Fruit fly (Drosophila melanogaster) whole organism, embryonic: Measurements from ENCODE around the gene Ptp10D.
A peak's percentile ranks its signal among the peaks of the same experiment; 100 is the strongest.

ENCODE experiments used
- Adf1 ChIP-seq: fragments of 200-800 bp; sonication (Bioruptor generic); IDR thresholded peaks from 2 replicates; pipeline ENCODE4 v1.3.6; 2022; ENCODE audit warnings: missing biosample characterization, missing genetic modification characterization
- Bgb ChIP-seq: fragments of 200-800 bp; sonication (Bioruptor generic); IDR thresholded peaks from 2 replicates; pipeline ENCODE4 v1.3.6; 2022; ENCODE audit warnings: missing biosample characterization, missing genetic modification characterization; ENCODE audit not compliant: partially characterized antibody
- BtbVII ChIP-seq: fragments of 200-800 bp; sonication (Bioruptor generic); optimal IDR thresholded peaks from 3 replicates; lab custom pipeline; 2017; ENCODE audit warnings: missing biosample characterization, mild to moderate bottlenecking, missing genetic modification characterization
- CG10209 ChIP-seq: fragments of 200-800 bp; sonication (Bioruptor generic); optimal IDR thresholded peaks from 3 replicates; lab custom pipeline; 2017; ENCODE audit warnings: missing biosample characterization, mild to moderate bottlenecking, missing genetic modification characterization, missing genetic modification reagents
- CG10366 ChIP-seq: fragments of 200-800 bp; sonication (Bioruptor generic); IDR thresholded peaks from 2 replicates; pipeline ENCODE4 v1.3.6; 2022; ENCODE audit warnings: missing biosample characterization, missing genetic modification characterization
- CG1233 ChIP-seq: fragments of 200-800 bp; sonication (Bioruptor generic); optimal IDR thresholded peaks from 4 replicates; lab custom pipeline; 2018; ENCODE audit warnings: missing biosample characterization, mild to moderate bottlenecking, missing genetic modification characterization
- CG12659 ChIP-seq: fragments of 200-800 bp; sonication (Bioruptor generic); optimal IDR thresholded peaks from 3 replicates; lab custom pipeline; 2017; ENCODE audit warnings: mild to moderate bottlenecking, missing biosample characterization, missing genetic modification reagents, missing genetic modification characterization
- CG16813 ChIP-seq: fragments of 200-800 bp; sonication (Bioruptor generic); IDR thresholded peaks from 3 replicates; pipeline ENCODE4 v1.3.6; 2022; ENCODE audit warnings: missing biosample characterization, missing genetic modification characterization; ENCODE audit not compliant: partially characterized antibody
- CG1792 ChIP-seq: fragments of 200-800 bp; sonication (Bioruptor generic); optimal IDR thresholded peaks from 2 replicates; lab custom pipeline; 2016; ENCODE audit warnings: missing biosample characterization, missing genetic modification characterization
- CG2678 ChIP-seq: fragments of 200-800 bp; sonication (Bioruptor generic); optimal IDR thresholded peaks from 3 replicates; lab custom pipeline; 2019; ENCODE audit warnings: missing biosample characterization, mild to moderate bottlenecking, missing genetic modification characterization, moderate library complexity
- CG30431 ChIP-seq: fragments of 200-800 bp; sonication (Bioruptor generic); optimal IDR thresholded peaks from 2 replicates; lab custom pipeline; 2017; ENCODE audit warnings: missing biosample characterization, missing genetic modification characterization
- CG31441 ChIP-seq: fragments of 200-800 bp; sonication (Bioruptor generic); IDR thresholded peaks from 2 replicates; pipeline ENCODE4 v1.3.6; 2022; ENCODE audit warnings: missing biosample characterization, missing genetic modification characterization
- CG33557 ChIP-seq: fragments of 200-800 bp; sonication (Bioruptor generic); optimal IDR thresholded peaks from 2 replicates; lab custom pipeline; 2019; ENCODE audit warnings: missing biosample characterization, mild to moderate bottlenecking, missing genetic modification characterization, moderate library complexity
- CG4328 ChIP-seq: fragments of 200-800 bp; sonication (Bioruptor generic); optimal IDR thresholded peaks from 3 replicates; lab custom pipeline; 2017; ENCODE audit warnings: missing biosample characterization, missing genetic modification reagents, missing genetic modification characterization
- CG6791 ChIP-seq: fragments of 200-800 bp; sonication (Bioruptor generic); IDR thresholded peaks from 3 replicates; pipeline ENCODE4 v1.3.6; 2022; ENCODE audit warnings: missing biosample characterization, missing genetic modification characterization; ENCODE audit not compliant: partially characterized antibody
- CG7372 ChIP-seq: fragments of 200-800 bp; sonication (Bioruptor generic); IDR thresholded peaks from 2 replicates; pipeline ENCODE4 v1.3.6; 2022; ENCODE audit warnings: missing biosample characterization, missing genetic modification characterization
- CG8281 ChIP-seq: fragments of 200-800 bp; sonication (Bioruptor generic); optimal IDR thresholded peaks from 2 replicates; lab custom pipeline; 2018; ENCODE audit warnings: missing biosample characterization, mild to moderate bottlenecking, missing genetic modification characterization, moderate library complexity
- CG8359 ChIP-seq: fragments of 200-800 bp; sonication (Bioruptor generic); optimal IDR thresholded peaks from 2 replicates; lab custom pipeline; 2017; ENCODE audit warnings: missing biosample characterization, mild to moderate bottlenecking, missing genetic modification characterization, borderline replicate concordance
- CG8478 ChIP-seq: fragments of >200 bp; optimal IDR thresholded peaks from 2 replicates; lab custom pipeline; 2018
- CG9797 ChIP-seq: fragments of 200-800 bp; sonication (Bioruptor generic); optimal IDR thresholded peaks from 3 replicates; lab custom pipeline; 2018; ENCODE audit warnings: missing biosample characterization, mild to moderate bottlenecking, missing genetic modification characterization
- Dad ChIP-seq: fragments of 200-800 bp; sonication (Bioruptor generic); optimal IDR thresholded peaks from 3 replicates; lab custom pipeline; 2016; ENCODE audit warnings: missing biosample characterization, missing genetic modification characterization
- Dbx ChIP-seq: fragments of 200-800 bp; sonication (Bioruptor generic); IDR thresholded peaks from 3 replicates; pipeline ENCODE4 v1.3.6; 2022; ENCODE audit warnings: missing biosample characterization, missing genetic modification characterization
- Dip3 ChIP-seq: fragments of 200-800 bp; sonication (Bioruptor generic); optimal IDR thresholded peaks from 3 replicates; lab custom pipeline; 2016; ENCODE audit warnings: missing biosample characterization, missing genetic modification characterization
- Doc2 ChIP-seq: fragments of 200-800 bp; sonication (Bioruptor generic); IDR thresholded peaks from 2 replicates; pipeline ENCODE4 v1.3.6; 2022; ENCODE audit warnings: missing biosample characterization, missing genetic modification characterization
- H2.0 ChIP-seq: fragments of 200-800 bp; sonication (Bioruptor generic); IDR thresholded peaks from 2 replicates; pipeline ENCODE4 v1.3.6; 2022; ENCODE audit warnings: missing biosample characterization, missing genetic modification characterization
- Hand ChIP-seq: fragments of 200-800 bp; sonication (Bioruptor generic); optimal IDR thresholded peaks from 2 replicates; lab custom pipeline; 2017; ENCODE audit warnings: mild to moderate bottlenecking, missing biosample characterization, missing genetic modification reagents, missing genetic modification characterization
- Hmx ChIP-seq: fragments of 200-800 bp; sonication (Bioruptor generic); optimal IDR thresholded peaks from 2 replicates; lab custom pipeline; 2016; ENCODE audit warnings: missing biosample characterization, missing genetic modification characterization
- Lim3 ChIP-seq: fragments of 200-800 bp; sonication (Bioruptor generic); IDR thresholded peaks from 2 replicates; pipeline ENCODE4 v1.3.6; 2022; ENCODE audit warnings: missing biosample characterization, missing genetic modification characterization
- MBD-R2 ChIP-seq: fragments of 200-800 bp; sonication (Bioruptor generic); IDR thresholded peaks from 2 replicates; pipeline ENCODE4 v1.3.6; 2022; ENCODE audit warnings: missing biosample characterization, missing genetic modification characterization
- Pdp1 ChIP-seq, 2 experiments: fragments of 200-800 bp; sonication (Bioruptor generic); optimal IDR thresholded peaks; 3 replicates each; lab custom pipeline; 2016; ENCODE audit warnings: missing biosample characterization in 2 of 2, missing genetic modification characterization in 2 of 2, mild to moderate bottlenecking in 1 of 2, moderate library complexity in 1 of 2
- Rx ChIP-seq: fragments of 200-800 bp; sonication (Bioruptor generic); IDR thresholded peaks from 2 replicates; pipeline ENCODE4 v1.3.6; 2022; ENCODE audit warnings: missing biosample characterization, missing genetic modification characterization
- bcd ChIP-seq: fragments of 200-800 bp; sonication (Bioruptor generic); optimal IDR thresholded peaks from 2 replicates; lab custom pipeline; 2017; ENCODE audit warnings: missing biosample characterization, mild to moderate bottlenecking, missing genetic modification characterization
- cas ChIP-seq: fragments of 200-800 bp; sonication (Bioruptor generic); IDR thresholded peaks from 2 replicates; pipeline ENCODE4 v1.3.6; 2022; ENCODE audit warnings: missing biosample characterization, missing genetic modification characterization
- chn ChIP-seq: fragments of 200-800 bp; sonication (Bioruptor generic); optimal IDR thresholded peaks from 2 replicates; lab custom pipeline; 2016; ENCODE audit warnings: missing biosample characterization, missing genetic modification characterization
- crp ChIP-seq, 2 experiments: fragments of 200-800 bp; sonication (Bioruptor generic); optimal IDR thresholded peaks; 2 replicates in 1 of 2; 3 replicates in 1 of 2; lab custom pipeline; 2017; ENCODE audit warnings: missing biosample characterization in 2 of 2, missing genetic modification characterization in 2 of 2, mild to moderate bottlenecking in 1 of 2, moderate library complexity in 1 of 2
- dan ChIP-seq: fragments of 200-800 bp; sonication (Bioruptor generic); IDR thresholded peaks from 2 replicates; pipeline ENCODE4 v1.3.6; 2022; ENCODE audit warnings: missing biosample characterization, missing genetic modification characterization
- gt ChIP-seq: fragments of 200-800 bp; sonication (Bioruptor generic); IDR thresholded peaks from 2 replicates; pipeline ENCODE4 v1.3.6; 2022; ENCODE audit warnings: missing biosample characterization, missing genetic modification characterization
- ken ChIP-seq: fragments of 200-800 bp; sonication (Bioruptor generic); IDR thresholded peaks from 3 replicates; pipeline ENCODE4 v1.3.6; 2022; ENCODE audit warnings: missing biosample characterization, missing genetic modification characterization
- lilli ChIP-seq: fragments of 200-800 bp; sonication (Bioruptor generic); optimal IDR thresholded peaks from 3 replicates; lab custom pipeline; 2016; ENCODE audit warnings: missing biosample characterization, missing genetic modification characterization
- nerfin-1 ChIP-seq: fragments of 200-800 bp; sonication (Bioruptor generic); optimal IDR thresholded peaks from 3 replicates; lab custom pipeline; 2019; ENCODE audit warnings: missing biosample characterization, mild to moderate bottlenecking, missing genetic modification characterization, moderate library complexity
- nmo ChIP-seq: fragments of 200-800 bp; sonication (Bioruptor generic); optimal IDR thresholded peaks from 2 replicates; lab custom pipeline; 2018; ENCODE audit warnings: missing biosample characterization, mild to moderate bottlenecking, missing genetic modification characterization, moderate library complexity
- sim ChIP-seq: fragments of 200-800 bp; sonication (Bioruptor generic); IDR thresholded peaks from 2 replicates; pipeline ENCODE4 v1.3.6; 2022; ENCODE audit warnings: missing biosample characterization, missing genetic modification characterization
- tll ChIP-seq, 2 experiments: fragments of 200-800 bp in 1 of 2; fragments of >200 bp in 1 of 2; sonication (Bioruptor generic) in 1 of 2; optimal IDR thresholded peaks; 2 replicates each; lab custom pipeline; 2017 to 2019; ENCODE audit warnings: missing biosample characterization in 2 of 2, missing genetic modification characterization in 2 of 2, mild to moderate bottlenecking in 1 of 2, moderate library complexity in 1 of 2
- ttk ChIP-seq: fragments of 200-800 bp; sonication (Bioruptor generic); IDR thresholded peaks from 2 replicates; pipeline ENCODE4 v2.1.2; 2022; ENCODE audit warnings: missing biosample characterization, missing genetic modification characterization
- wor ChIP-seq: fragments of 200-800 bp; sonication (Bioruptor generic); IDR thresholded peaks from 2 replicates; pipeline ENCODE4 v1.3.6; 2022; ENCODE audit warnings: missing biosample characterization, missing genetic modification characterization
- zen ChIP-seq: fragments of 200-800 bp; sonication (Bioruptor generic); optimal IDR thresholded peaks from 3 replicates; lab custom pipeline; 2018; ENCODE audit warnings: missing biosample characterization, mild to moderate bottlenecking, missing genetic modification characterization, moderate library complexity
- zfh1 ChIP-seq: fragments of 200-800 bp; sonication (Bioruptor generic); IDR thresholded peaks from 3 replicates; pipeline ENCODE4 v1.3.6; 2022; ENCODE audit warnings: missing biosample characterization, missing genetic modification characterization
- zfh2 ChIP-seq: fragments of 200-800 bp; sonication (Bioruptor generic); optimal IDR thresholded peaks from 2 replicates; lab custom pipeline; 2016; ENCODE audit warnings: missing biosample characterization, missing genetic modification characterization

The Ptp10D gene

dm6 chrX:11715937-11716730, 94.3 kb downstream of the Ptp10D start (continued):
- TF ChIP-seq CG10209 (peak; percentile 91), bcd (GFP tag; lab: Kevin White, UChicago) (peak; percentile 91), CG8478 (lab: Kevin White, UChicago) (no peak), nmo (peak; percentile 94), Dad (GFP tag; lab: Kevin White, UChicago) (peak; percentile 72), CG12659 (GFP tag; lab: Kevin White, UChicago) (peak; percentile 87), cas (peak; percentile 48; the same call in 1 of the 2 replicates), Pdp1 (GFP tag; optimal IDR thresholded peaks at IDR 0.05; lab: Kevin White, UChicago) (peak; percentile 72 to 82), Hmx (peak; percentile 79), zfh2 (GFP tag; lab: Kevin White, UChicago) (peak; percentile 83), sim (GFP tag; lab: Robert Waterston, UW) (0 out of 2 replicates have a peak, but pooled peaks have one; percentile 49), lilli (GFP tag; lab: Kevin White, UChicago) (peak; percentile 83), CG9797 (no peak), CG1233 (GFP tag; lab: Kevin White, UChicago) (peak; percentile 86), BtbVII (peak; percentile 84), zfh1 (peak; percentile 67), tll (GFP tag; optimal IDR thresholded peaks at IDR 0.05; lab: Kevin White, UChicago) (no peak), CG31441 (GFP tag; lab: Robert Waterston, UW) (peak; percentile 85), Doc2 (GFP tag; lab: Robert Waterston, UW) (peak; percentile 53), CG8359 (GFP tag; lab: Kevin White, UChicago) (peak; percentile 69), CG7372 (GFP tag; lab: Robert Waterston, UW) (peak; percentile 70), CG2678 (tag; lab: Kevin White, UChicago) (peak; percentile 93), CG8281 (tag; lab: Kevin White, UChicago) (peak; percentile 70), CG30431 (GFP tag; lab: Kevin White, UChicago) (peak; percentile 74), crp (GFP tag; optimal IDR thresholded peaks at IDR 0.05; lab: Kevin White, UChicago) (no peak), CG6791 (GFP tag; lab: Robert Waterston, UW) (peak; percentile 72), H2.0 (GFP tag; lab: Robert Waterston, UW) (peak; percentile 65), nerfin-1 (tag; lab: Kevin White, UChicago) (peak; percentile 81), CG4328 (GFP tag; lab: Kevin White, UChicago) (peak; percentile 76), CG33557 (GFP tag; lab: Kevin White, UChicago) (peak; percentile 87), dan (GFP tag; lab: Robert Waterston, UW) (peak; percentile 66), MBD-R2 (GFP tag; lab: Robert Waterston, UW) (peak; percentile 31; the same call in 1 of the 2 replicates), Lim3 (no peak; the same call in 1 of the 2 replicates), Bgb (GFP tag; lab: Robert Waterston, UW) (peak; percentile 51), gt (GFP tag; lab: Robert Waterston, UW) (no peak), ttk (GFP tag; lab: Robert Waterston, UW) (peak; percentile 72), ken (GFP tag; lab: Robert Waterston, UW) (peak; percentile 74), wor (GFP tag; lab: Robert Waterston, UW) (peak; percentile 70), Hand (GFP tag; lab: Kevin White, UChicago) (peak; percentile 76), CG1792 (GFP tag; lab: Kevin White, UChicago) (peak; percentile 79), CG16813 (peak; percentile 46; the same call in 2 of the 3 replicates), Dip3 (GFP tag; lab: Kevin White, UChicago) (peak; percentile 83), Adf1 (GFP tag; lab: Robert Waterston, UW) (peak; percentile 71), Dbx (peak; percentile 84; the same call in 2 of the 3 replicates), Rx (peak; percentile 64), chn (peak; percentile 89), zen (tag; lab: Kevin White, UChicago) (peak; percentile 85), CG10366 (peak; percentile 61)
